Worm (Caenorhabditis elegans): ENCODE results near the gene bath-23.

DNA sequence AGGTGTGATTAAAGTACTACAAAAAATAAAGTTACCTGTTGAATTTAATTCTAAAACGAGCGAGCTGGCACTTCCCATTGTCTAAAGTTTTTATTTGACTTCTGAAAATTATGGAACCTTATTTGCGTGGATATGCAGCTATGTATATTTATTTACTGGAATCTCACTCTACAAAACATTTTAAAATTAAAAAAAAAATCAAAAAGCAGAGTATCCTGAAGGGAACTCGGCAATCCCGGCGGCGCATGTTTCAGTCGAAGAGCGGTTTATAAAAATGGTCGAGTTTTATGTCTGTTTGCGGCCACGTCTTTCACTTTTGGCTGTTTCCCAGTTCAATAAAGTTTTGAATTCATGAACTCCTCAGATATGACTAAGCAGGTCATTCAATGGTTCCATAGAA is 34.1 kb upstream of the bath-23 start, which contains the start of gene F14D2.19:
- TF ChIP-seq zip-8 (tag; optimal IDR thresholded peaks at IDR 0.05) (no peak), nhr-28 (tag; optimal IDR thresholded peaks at IDR 0.05) (no peak), unc-62 (GFP tag; optimal IDR thresholded peaks at IDR 0.05) (no peak), nhr-237 (tag; optimal IDR thresholded peaks at IDR 0.05) (no peak), lin-32 (GFP tag; optimal IDR thresholded peaks at IDR 0.05) (no peak), mls-2 (tag; optimal IDR thresholded peaks at IDR 0.05) (no peak)
